Worm (Caenorhabditis elegans) whole organism, L4/young adult: Measurements from ENCODE around the gene ascc-1.

ENCODE experiments used
- W03F9.2 ChIP-seq: fragments of 150-350 bp; optimal IDR thresholded peaks from 2 replicates; lab custom pipeline; 2014; ENCODE audit warnings: missing biosample characterization, missing genetic modification characterization
- dao-5 ChIP-seq: sonication (generic microtip); optimal IDR thresholded peaks from 2 replicates; lab custom pipeline; 2016; ENCODE audit warnings: missing genotype, missing genetic modification characterization, moderate library complexity, missing compliant biosample characterization
- him-1 ChIP-seq: sonication (generic microtip); optimal IDR thresholded peaks from 2 replicates; lab custom pipeline; 2016; ENCODE audit warnings: missing genotype, missing genetic modification reagents, missing genetic modification characterization, missing compliant biosample characterization

The ascc-1 gene

DNA sequence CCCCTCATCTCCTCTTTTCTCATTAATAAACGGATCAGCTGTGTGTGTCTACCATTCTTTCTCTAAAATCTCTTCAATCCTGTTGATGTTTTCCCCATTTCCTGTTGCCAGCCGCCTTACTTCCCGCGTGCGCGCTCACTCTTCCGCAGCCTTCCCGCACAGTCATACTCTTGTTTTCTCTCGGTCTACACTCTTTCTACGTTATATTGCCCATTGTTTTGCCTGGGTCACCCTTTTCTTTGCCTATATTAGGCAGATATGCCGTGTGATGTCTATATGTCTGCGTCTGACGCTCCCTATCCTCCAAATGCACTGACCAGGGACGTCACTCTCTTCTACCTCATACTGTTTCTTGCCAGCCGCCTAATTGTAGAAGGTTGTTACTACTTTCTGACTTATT lies 8.9 kb downstream of the ascc-1 start:
- no peak for TF ChIP-seq dao-5
- no peak for TF ChIP-seq W03F9.2 (tag; lab: Kevin White, UChicago)
- no peak for TF ChIP-seq him-1

DNA sequence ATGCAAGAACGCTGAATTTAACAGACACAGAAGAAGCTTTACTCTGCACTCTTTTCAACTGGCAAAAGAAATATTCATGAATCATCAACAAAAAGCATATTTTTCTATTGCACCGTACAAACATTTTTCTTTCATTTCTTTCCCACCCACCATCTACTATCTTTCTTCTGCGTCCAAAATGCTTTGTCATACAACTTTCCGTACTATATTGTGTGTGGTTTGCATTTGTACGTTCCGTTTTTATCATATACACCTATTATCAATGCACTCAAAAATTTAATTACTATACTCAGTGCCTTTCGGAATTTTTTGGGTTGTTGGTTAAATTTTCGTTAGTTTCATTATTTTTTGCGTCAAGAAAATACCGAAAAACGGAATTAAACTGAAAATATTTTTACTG lies 10.2 kb downstream of the ascc-1 start:
- TF ChIP-seq him-1 (no peak), dao-5 (no peak), W03F9.2 (tag; lab: Kevin White, UChicago) (no peak)

DNA sequence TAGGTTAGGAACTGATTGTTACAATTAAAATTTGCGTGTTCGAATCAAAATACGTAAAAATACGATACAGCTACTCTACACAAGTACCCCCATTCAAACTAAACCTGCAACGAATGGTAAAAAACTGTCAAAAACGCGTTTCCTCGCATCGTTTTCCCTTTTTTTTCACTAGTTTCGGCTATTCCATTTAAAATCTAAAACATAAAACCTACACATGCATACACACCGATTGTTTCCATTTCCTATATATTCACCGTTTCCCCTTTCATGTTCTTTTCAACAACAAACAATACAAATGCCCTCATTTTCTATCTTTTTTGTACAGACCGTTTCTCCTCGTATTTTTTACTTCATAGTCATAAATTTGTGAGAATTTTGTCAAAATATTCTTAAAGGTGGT lies 11.3 kb downstream of the ascc-1 start:
- TF ChIP-seq him-1: no peak

DNA sequence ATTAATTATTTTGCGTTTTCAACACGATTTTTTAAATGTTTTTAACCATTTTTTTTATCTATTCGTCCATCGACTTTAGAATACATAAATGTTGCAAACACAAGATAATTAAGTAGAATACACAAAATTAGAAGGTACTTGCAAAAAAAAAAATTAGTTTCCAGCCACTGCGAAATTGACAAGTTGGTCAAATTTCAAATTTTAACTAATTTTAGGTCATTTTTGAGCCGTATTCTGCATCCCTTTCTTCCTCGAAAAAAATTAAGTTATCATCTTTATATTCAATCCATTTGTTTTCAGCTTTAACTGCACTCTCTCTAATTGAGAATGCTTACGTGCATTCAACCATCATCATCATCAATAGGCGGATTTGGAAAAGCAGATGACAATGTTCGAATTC lies 11.9 kb downstream of the ascc-1 start, which contains the start of gene egl-26:
egl-26 (plus strand) TSS at position 301 of the 400 bp plus-strand sequence.
- no peak for TF ChIP-seq dao-5
- TF ChIP-seq W03F9.2 (tag; lab: Kevin White, UChicago): no peak
- no peak for TF ChIP-seq him-1

DNA sequence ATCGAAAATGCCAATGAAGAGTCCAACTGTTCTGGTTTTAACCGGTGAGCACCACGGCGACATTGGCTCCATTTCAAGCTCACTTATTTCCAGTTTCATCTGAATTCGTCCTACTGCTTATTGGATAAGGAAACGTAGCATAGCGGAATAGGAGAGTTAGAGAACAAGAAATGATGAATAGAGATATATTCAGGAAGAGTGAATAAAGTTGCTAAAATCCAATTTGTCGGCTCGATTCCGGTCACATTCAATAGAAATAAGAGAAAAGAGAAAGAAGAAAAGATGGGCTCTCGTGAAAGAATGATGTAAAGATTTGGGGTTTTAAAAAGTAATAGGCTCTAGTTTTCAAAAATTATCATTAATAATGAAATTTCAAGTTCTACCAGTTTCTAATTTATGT lies 15.9 kb downstream of the ascc-1 start:
- no peak for TF ChIP-seq dao-5
- TF ChIP-seq W03F9.2 (tag; lab: Kevin White, UChicago): no peak
- TF ChIP-seq him-1: no peak

DNA sequence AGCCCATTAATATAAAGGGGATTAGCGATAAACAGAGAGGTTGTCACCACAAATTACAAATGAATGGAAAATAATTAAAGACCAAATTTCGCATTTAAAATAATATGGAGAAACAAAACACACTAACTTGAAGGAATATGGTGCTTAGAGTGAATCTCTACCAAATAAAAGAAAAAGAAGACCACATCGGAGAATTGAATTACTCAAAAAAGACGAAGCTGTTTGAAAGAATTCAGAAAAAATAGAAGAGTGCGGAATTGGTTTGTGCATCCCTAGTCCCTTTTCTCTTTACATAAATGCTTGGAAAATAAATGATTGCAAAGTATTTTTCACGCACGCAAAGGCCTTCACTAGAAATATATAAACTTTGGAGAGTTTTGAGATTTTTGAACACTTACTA lies 16.4 kb downstream of the ascc-1 start:
- TF ChIP-seq dao-5: no peak
- TF ChIP-seq him-1: no peak
- TF ChIP-seq W03F9.2 (tag; lab: Kevin White, UChicago): no peak

DNA sequence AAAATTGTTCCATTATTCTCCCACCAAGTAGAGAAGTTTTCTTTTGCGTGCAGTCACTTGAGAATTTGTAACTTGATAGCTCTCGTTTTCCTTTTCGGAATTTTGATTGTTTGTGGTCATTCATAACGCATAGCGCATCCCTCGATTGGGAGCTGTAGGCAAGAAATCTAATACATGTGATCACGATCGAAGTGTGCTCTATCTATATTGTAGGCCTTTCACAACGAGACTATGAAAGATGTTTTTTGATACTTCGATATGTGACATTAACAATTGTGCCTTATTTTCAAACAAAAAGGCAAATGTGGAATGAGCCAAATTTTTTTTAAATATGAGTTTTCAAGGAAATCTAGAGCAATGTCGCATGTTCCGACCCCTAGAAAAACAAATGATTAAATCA lies 18.4 kb downstream of the ascc-1 start:
- no peak for TF ChIP-seq W03F9.2 (tag; lab: Kevin White, UChicago)
- TF ChIP-seq dao-5: no peak
- TF ChIP-seq him-1: no peak

DNA sequence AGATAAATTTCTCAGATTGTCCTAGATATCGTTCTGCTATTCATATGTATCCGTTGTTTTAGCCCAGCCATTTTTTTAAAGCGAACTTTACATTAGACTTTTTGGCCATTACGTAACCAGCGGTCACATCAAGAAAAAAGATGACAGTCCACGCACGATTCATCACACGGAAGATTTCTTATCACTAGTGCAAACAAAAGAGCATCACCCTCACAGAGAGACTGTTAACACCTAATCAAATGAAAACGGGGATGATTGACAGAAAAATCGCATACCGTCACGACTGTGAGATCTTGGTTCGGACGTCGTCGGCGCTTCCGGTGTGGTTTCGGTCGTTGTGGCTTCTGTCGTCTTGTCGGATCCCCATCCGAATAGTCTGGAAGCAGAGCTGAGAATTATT lies 19.2 kb downstream of the ascc-1 start:
- no peak for TF ChIP-seq him-1
- TF ChIP-seq W03F9.2 (tag; lab: Kevin White, UChicago): no peak
- no peak for TF ChIP-seq dao-5

DNA sequence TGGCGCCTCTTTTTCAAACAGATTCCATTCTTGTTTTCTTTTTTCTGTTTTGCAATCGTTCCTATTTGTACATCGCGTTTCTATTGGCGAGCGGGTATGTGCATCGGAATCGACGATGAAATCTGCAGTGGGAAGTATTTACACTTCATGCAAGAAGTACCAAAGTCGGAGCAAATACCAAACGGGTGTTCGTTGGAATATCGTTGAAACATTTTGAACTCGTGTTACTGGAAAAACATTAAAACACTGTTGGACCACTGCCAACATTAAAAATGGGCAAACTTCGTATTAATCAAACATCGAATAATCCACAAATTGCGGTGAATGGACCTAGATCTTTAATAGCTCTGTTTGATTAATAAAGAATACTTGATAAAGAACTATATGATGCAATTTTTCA lies 21.7 kb downstream of the ascc-1 start, which contains the start of gene C23H3.9:
C23H3.9 (minus strand) TSS at position 101 of the 400 bp plus-strand sequence.
- TF ChIP-seq dao-5 (no peak), him-1 (no peak), W03F9.2 (tag; lab: Kevin White, UChicago) (no peak)

DNA sequence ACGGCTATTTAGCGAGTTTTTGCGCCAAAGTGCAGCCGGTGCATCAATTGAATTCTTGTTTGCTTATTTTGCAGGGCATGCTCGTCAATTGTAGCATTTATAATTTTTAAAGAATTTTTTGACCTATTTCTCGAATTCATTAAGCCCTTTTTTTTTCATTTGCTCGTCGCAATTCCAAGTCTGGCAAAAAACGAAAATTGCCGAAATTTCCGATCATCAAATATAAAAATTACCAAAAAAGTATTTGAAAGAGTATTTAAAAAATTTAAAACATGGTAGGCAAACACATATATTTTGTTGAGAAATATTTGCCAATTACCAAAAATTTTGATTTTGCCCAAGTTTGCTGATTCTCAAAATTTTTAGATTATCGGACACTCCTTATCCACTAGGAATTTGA lies 26.7 kb downstream of the ascc-1 start, which contains the start of gene C50D2.6:
C50D2.6 (plus strand) TSS at position 301 of the 400 bp plus-strand sequence.
- TF ChIP-seq dao-5: no peak
- no peak for TF ChIP-seq W03F9.2 (tag; lab: Kevin White, UChicago)
- no peak for TF ChIP-seq him-1

DNA sequence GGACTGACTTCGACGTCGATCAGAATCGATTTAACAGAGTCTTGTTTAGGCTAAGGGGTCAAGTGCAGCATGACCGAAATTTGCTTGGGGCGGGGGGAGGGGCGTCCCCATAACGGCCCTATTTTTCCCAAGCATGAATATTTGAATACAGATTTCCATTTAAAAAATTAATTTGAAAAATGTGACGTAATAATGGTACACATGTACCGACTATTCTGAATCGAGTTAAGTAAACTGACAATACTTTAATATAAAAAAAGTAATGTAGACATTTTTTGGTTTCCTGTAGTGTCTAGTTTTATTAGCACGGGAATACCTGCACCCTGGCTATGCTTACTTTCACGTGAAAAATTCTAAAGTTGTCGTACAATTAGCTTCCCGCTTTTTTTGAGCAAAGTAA lies 29.3 kb downstream of the ascc-1 start:
- no peak for TF ChIP-seq W03F9.2 (tag; lab: Kevin White, UChicago)
- no peak for TF ChIP-seq him-1
- no peak for TF ChIP-seq dao-5

DNA sequence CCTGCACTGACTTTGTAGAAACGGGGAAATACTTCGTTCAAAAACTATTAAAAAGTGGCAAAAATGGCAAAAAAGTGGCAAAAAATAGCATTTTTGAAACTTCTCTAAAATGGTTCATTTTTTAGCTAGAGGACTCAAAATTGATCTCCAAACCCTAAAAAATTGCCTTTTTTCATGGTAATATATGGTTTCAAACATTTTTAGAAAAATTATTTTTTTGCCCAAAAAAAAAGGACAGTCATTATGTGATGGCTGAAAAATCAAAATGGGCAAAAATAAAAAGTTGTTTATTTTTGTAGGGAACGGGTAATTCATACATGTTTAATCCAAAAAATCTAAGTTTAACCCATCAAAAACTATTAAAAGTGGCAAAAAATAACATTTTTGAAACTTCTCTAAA lies 30.5 kb downstream of the ascc-1 start:
- TF ChIP-seq him-1 (no peak), dao-5 (no peak), W03F9.2 (tag; lab: Kevin White, UChicago) (no peak)

DNA sequence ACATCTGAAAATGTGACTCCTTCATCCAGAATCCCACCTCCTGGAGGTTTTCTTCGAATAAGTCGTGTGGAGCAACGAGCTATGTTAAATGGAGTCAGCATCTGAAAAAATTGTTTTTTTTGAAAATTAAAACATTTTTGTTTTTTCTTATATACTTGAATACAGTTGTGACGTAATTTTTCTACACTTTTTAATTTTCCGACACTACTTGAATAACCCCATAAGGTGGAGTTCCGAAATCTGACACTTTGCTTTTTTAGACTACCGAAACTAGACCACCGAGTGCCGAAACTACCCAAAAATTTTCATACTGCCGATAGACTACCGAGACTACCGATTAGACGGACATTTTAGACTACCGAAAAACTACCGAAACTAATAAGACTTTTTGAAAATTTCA lies 33.9 kb downstream of the ascc-1 start, which contains the start of gene mcat-1:
mcat-1 (minus strand) TSS at position 101 of the 400 bp plus-strand sequence.
- TF ChIP-seq W03F9.2 (tag; lab: Kevin White, UChicago) (no peak), dao-5 (no peak), him-1 (no peak)

DNA sequence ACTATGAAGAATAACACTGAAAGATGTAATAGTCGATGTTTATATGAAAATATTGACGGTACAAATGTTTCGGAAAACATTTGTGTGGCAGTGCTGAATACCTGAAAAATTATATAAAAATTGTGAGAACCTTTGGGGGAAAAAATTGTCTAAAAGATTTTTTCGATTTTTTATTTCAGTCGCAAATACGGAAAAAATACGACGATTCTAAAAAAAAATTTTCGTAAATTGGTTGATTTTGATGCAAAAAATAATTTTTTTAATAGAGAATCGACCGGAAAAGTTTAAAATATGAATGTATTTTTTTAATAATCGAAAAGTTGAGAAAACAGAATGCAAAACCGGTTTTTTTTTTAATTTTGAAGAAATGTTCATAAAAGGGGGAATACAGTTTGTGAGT lies 37.7 kb downstream of the ascc-1 start, which contains the start of gene C50D2.7:
C50D2.7 (minus strand) TSS at position 101 of the 400 bp plus-strand sequence.
- TF ChIP-seq dao-5 (no peak), W03F9.2 (tag; lab: Kevin White, UChicago) (no peak), him-1 (no peak)

DNA sequence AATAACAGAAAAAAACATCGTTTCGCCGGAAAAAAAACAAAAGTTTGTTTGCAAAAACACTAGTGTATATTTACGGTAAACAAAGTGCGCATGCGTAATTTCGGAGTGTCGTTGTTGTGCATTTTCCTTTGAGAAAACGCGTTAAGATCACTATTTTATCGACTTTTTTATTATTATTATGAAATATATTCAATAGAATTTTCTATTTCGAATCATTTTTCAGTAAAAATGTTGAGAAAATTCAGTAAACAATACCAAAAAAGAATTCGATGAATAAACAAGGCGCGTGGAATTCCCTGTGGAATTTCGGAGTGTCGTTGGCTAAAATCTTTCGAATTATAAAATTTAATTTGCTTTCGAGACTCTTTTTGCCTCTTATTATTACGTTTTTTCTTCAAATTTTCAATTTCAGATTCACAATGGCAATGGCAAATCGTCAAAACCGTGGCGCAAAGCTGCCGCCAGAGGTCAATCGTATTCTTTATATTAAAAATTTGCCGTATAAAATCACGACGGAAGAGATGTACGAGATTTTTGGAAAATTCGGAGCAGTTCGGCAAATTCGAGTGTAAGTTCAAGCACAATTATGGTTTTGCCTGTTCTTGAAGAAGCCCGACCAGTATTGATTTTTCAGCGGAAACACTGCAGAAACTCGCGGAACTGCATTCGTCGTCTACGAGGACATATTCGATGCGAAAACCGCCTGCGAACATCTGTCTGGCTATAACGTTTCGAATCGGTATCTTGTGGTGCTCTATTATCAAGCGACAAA lies 40.7 kb downstream of the ascc-1 start, which contains the start of the genes luc-7L3 and sftb-6:
luc-7L3 (minus strand) TSS at position 36 of the 772 bp plus-strand sequence.
sftb-6 (plus strand) TSS at position 413 of the 772 bp plus-strand sequence.
- TF ChIP-seq W03F9.2 (tag; lab: Kevin White, UChicago) (peak; percentile 71), him-1 (no peak)
